Fruit fly (Drosophila melanogaster) whole organism, embryonic: Measurements from ENCODE around the gene CG8066.

Experiments
- Ada2b ChIP-seq: fragments of 200-800 bp; sonication (Bioruptor generic); IDR thresholded peaks from 2 replicates; pipeline ENCODE4 v1.3.6; 2022; ENCODE audit warnings: missing biosample characterization, missing genetic modification characterization
- Bdp1 ChIP-seq: fragments of 200-800 bp; sonication (Bioruptor generic); optimal IDR thresholded peaks from 3 replicates; lab custom pipeline; 2016; ENCODE audit warnings: missing biosample characterization, missing genetic modification characterization
- Bgb ChIP-seq: fragments of 200-800 bp; sonication (Bioruptor generic); IDR thresholded peaks from 2 replicates; pipeline ENCODE4 v1.3.6; 2022; ENCODE audit warnings: missing biosample characterization, missing genetic modification characterization; ENCODE audit not compliant: partially characterized antibody
- CG11093 ChIP-seq: fragments of 200-800 bp; sonication (Bioruptor generic); IDR thresholded peaks from 3 replicates; pipeline ENCODE4 v1.3.6; 2022; ENCODE audit warnings: missing biosample characterization, missing genetic modification characterization
- CG12219 ChIP-seq: fragments of 200-800 bp; sonication (Bioruptor generic); optimal IDR thresholded peaks from 3 replicates; lab custom pipeline; 2018; ENCODE audit warnings: missing biosample characterization, mild to moderate bottlenecking, missing genetic modification characterization
- CG12659 ChIP-seq: fragments of 200-800 bp; sonication (Bioruptor generic); optimal IDR thresholded peaks from 3 replicates; lab custom pipeline; 2017; ENCODE audit warnings: mild to moderate bottlenecking, missing biosample characterization, missing genetic modification reagents, missing genetic modification characterization
- CG1647 ChIP-seq: fragments of 200-800 bp; sonication (Bioruptor generic); optimal IDR thresholded peaks from 3 replicates; lab custom pipeline; 2016; ENCODE audit warnings: missing biosample characterization, missing genetic modification characterization
- CG17802 ChIP-seq: fragments of 200-800 bp; sonication (Bioruptor generic); optimal IDR thresholded peaks from 2 replicates; lab custom pipeline; 2018; ENCODE audit warnings: missing biosample characterization, mild to moderate bottlenecking, missing genetic modification characterization, moderate library complexity
- CG2712 ChIP-seq: fragments of 200-800 bp; optimal IDR thresholded peaks from 3 replicates; lab custom pipeline; 2019; ENCODE audit warnings: missing biosample characterization, mild to moderate bottlenecking, missing genetic modification characterization, moderate library complexity
- CG33557 ChIP-seq: fragments of 200-800 bp; sonication (Bioruptor generic); optimal IDR thresholded peaks from 2 replicates; lab custom pipeline; 2019; ENCODE audit warnings: missing biosample characterization, mild to moderate bottlenecking, missing genetic modification characterization, moderate library complexity
- CG43689 ChIP-seq: fragments of 200-800 bp; sonication (Bioruptor generic); IDR thresholded peaks from 2 replicates; pipeline ENCODE4 v1.3.6; 2022; ENCODE audit warnings: missing biosample characterization, missing genetic modification characterization
- CG4424 ChIP-seq: fragments of 200-800 bp; sonication (Bioruptor generic); optimal IDR thresholded peaks from 3 replicates; lab custom pipeline; 2016; ENCODE audit warnings: missing biosample characterization, missing genetic modification characterization
- CG8924 ChIP-seq: fragments of 200-800 bp; optimal IDR thresholded peaks from 3 replicates; lab custom pipeline; 2019; ENCODE audit warnings: missing biosample characterization, mild to moderate bottlenecking, missing genetic modification characterization, moderate library complexity
- CG9437 ChIP-seq: fragments of 200-800 bp; sonication (Bioruptor generic); optimal IDR thresholded peaks from 2 replicates; lab custom pipeline; 2018; ENCODE audit warnings: missing biosample characterization, mild to moderate bottlenecking, missing genetic modification characterization
- CG9817 ChIP-seq: fragments of 200-800 bp; sonication (Bioruptor generic); optimal IDR thresholded peaks from 2 replicates; lab custom pipeline; 2018; ENCODE audit warnings: missing biosample characterization, mild to moderate bottlenecking, missing genetic modification characterization, moderate library complexity
- CG9876 ChIP-seq: fragments of 200-800 bp; sonication (Bioruptor generic); optimal IDR thresholded peaks from 2 replicates; lab custom pipeline; 2016; ENCODE audit warnings: missing biosample characterization, missing genetic modification characterization
- CG9932 ChIP-seq: fragments of 200-800 bp; sonication (Bioruptor generic); IDR thresholded peaks from 2 replicates; pipeline ENCODE4 v1.3.6; 2022; ENCODE audit warnings: missing biosample characterization, missing genetic modification characterization
- Dfd ChIP-seq, 2 experiments: fragments of >200 bp; optimal IDR thresholded peaks; 2 replicates each; lab custom pipeline; 2017; ENCODE audit warnings: missing biosample characterization in 2 of 2, missing genetic modification characterization in 2 of 2
- Dip3 ChIP-seq: fragments of 200-800 bp; sonication (Bioruptor generic); optimal IDR thresholded peaks from 3 replicates; lab custom pipeline; 2016; ENCODE audit warnings: missing biosample characterization, missing genetic modification characterization
- E2f1 ChIP-seq: fragments of 200-800 bp; sonication (Bioruptor generic); IDR thresholded peaks from 2 replicates; pipeline ENCODE4 v1.3.6; 2022; ENCODE audit warnings: missing biosample characterization, missing genetic modification characterization
- Eip74EF ChIP-seq, 2 experiments: fragments of 200-800 bp in 1 of 2; fragments of >200 bp in 1 of 2; sonication (Bioruptor generic) in 1 of 2; optimal IDR thresholded peaks; 2 replicates each; lab custom pipeline; 2017 to 2019; ENCODE audit warnings: missing biosample characterization in 2 of 2, missing genetic modification characterization in 2 of 2, mild to moderate bottlenecking in 1 of 2, moderate library complexity in 1 of 2
- Elba2 ChIP-seq: fragments of 200-800 bp; sonication (Bioruptor generic); optimal IDR thresholded peaks from 3 replicates; lab custom pipeline; 2016; ENCODE audit warnings: missing biosample characterization, missing genetic modification characterization
- Fer2 ChIP-seq: fragments of 200-800 bp; sonication (Bioruptor generic); optimal IDR thresholded peaks from 2 replicates; lab custom pipeline; 2018; ENCODE audit warnings: missing biosample characterization, mild to moderate bottlenecking, missing genetic modification characterization, moderate library complexity
- HLHmδ ChIP-seq: fragments of 200-800 bp; sonication (Bioruptor generic); optimal IDR thresholded peaks from 2 replicates; lab custom pipeline; 2018; ENCODE audit warnings: missing biosample characterization, mild to moderate bottlenecking, missing genetic modification characterization, moderate library complexity
- Hand ChIP-seq: fragments of 200-800 bp; sonication (Bioruptor generic); optimal IDR thresholded peaks from 2 replicates; lab custom pipeline; 2017; ENCODE audit warnings: mild to moderate bottlenecking, missing biosample characterization, missing genetic modification reagents, missing genetic modification characterization
- Hr78 ChIP-seq, 2 experiments: fragments of 200-800 bp in 1 of 2; fragments of >200 bp in 1 of 2; sonication (Bioruptor generic) in 1 of 2; optimal IDR thresholded peaks; 2 replicates each; lab custom pipeline; 2017 to 2019; ENCODE audit warnings: missing biosample characterization in 2 of 2, missing genetic modification characterization in 2 of 2, mild to moderate bottlenecking in 1 of 2, moderate library complexity in 1 of 2
- NC2α ChIP-seq: fragments of 200-800 bp; sonication (Bioruptor generic); optimal IDR thresholded peaks from 2 replicates; lab custom pipeline; 2016; ENCODE audit warnings: missing biosample characterization, missing genetic modification characterization
- Nf-YC ChIP-seq: fragments of 200-800 bp; optimal IDR thresholded peaks from 3 replicates; lab custom pipeline; 2019; ENCODE audit warnings: missing biosample characterization, mild to moderate bottlenecking, missing genetic modification characterization, moderate library complexity
- Oli ChIP-seq: fragments of 200-800 bp; sonication (Bioruptor generic); optimal IDR thresholded peaks from 2 replicates; lab custom pipeline; 2018; ENCODE audit warnings: missing biosample characterization, mild to moderate bottlenecking, missing genetic modification characterization, moderate library complexity
- Pdp1 ChIP-seq, 2 experiments: fragments of 200-800 bp; sonication (Bioruptor generic); optimal IDR thresholded peaks; 3 replicates each; lab custom pipeline; 2016; ENCODE audit warnings: missing biosample characterization in 2 of 2, missing genetic modification characterization in 2 of 2, mild to moderate bottlenecking in 1 of 2, moderate library complexity in 1 of 2
- aop ChIP-seq: fragments of 200-800 bp; sonication (Bioruptor generic); IDR thresholded peaks from 2 replicates; pipeline ENCODE4 v1.3.6; 2022; ENCODE audit warnings: missing biosample characterization, missing genetic modification characterization
- bcd ChIP-seq: fragments of 200-800 bp; sonication (Bioruptor generic); optimal IDR thresholded peaks from 2 replicates; lab custom pipeline; 2017; ENCODE audit warnings: missing biosample characterization, mild to moderate bottlenecking, missing genetic modification characterization
- bigmax ChIP-seq: fragments of 200-800 bp; sonication (Bioruptor generic); optimal IDR thresholded peaks from 2 replicates; lab custom pipeline; 2018; ENCODE audit warnings: missing biosample characterization, mild to moderate bottlenecking, missing genetic modification characterization
- chif ChIP-seq, 2 experiments: fragments of 200-800 bp; sonication (Bioruptor generic); optimal IDR thresholded peaks; 3 replicates each; lab custom pipeline; 2016; ENCODE audit warnings: missing biosample characterization in 2 of 2, missing genetic modification characterization in 2 of 2
- crp ChIP-seq, 2 experiments: fragments of 200-800 bp; sonication (Bioruptor generic); optimal IDR thresholded peaks; 2 replicates in 1 of 2; 3 replicates in 1 of 2; lab custom pipeline; 2017; ENCODE audit warnings: missing biosample characterization in 2 of 2, missing genetic modification characterization in 2 of 2, mild to moderate bottlenecking in 1 of 2, moderate library complexity in 1 of 2
- fd96Cb ChIP-seq: fragments of 200-800 bp; sonication (Bioruptor generic); optimal IDR thresholded peaks from 2 replicates; lab custom pipeline; 2018; ENCODE audit warnings: missing biosample characterization, mild to moderate bottlenecking, missing genetic modification characterization, moderate library complexity
- gce ChIP-seq: fragments of 200-800 bp; sonication (Bioruptor generic); IDR thresholded peaks from 3 replicates; pipeline ENCODE4 v1.3.6; 2022; ENCODE audit warnings: missing biosample characterization, missing genetic modification characterization
- gfzf ChIP-seq: fragments of 200-800 bp; sonication (Bioruptor generic); optimal IDR thresholded peaks from 2 replicates; lab custom pipeline; 2016; ENCODE audit warnings: missing biosample characterization, mild to moderate bottlenecking, missing genetic modification characterization, moderate library complexity
- gt ChIP-seq: fragments of 200-800 bp; sonication (Bioruptor generic); IDR thresholded peaks from 2 replicates; pipeline ENCODE4 v1.3.6; 2022; ENCODE audit warnings: missing biosample characterization, missing genetic modification characterization
- klu ChIP-seq: fragments of 200-800 bp; sonication (Bioruptor generic); IDR thresholded peaks from 2 replicates; pipeline ENCODE4 v1.3.6; 2022; ENCODE audit warnings: missing biosample characterization, missing genetic modification characterization
- pan ChIP-seq, 4 experiments: fragments of >200 bp in 3 of 4; fragments of 200-800 bp in 1 of 4; sonication (Bioruptor generic) in 1 of 4; optimal IDR thresholded peaks in 3 of 4; IDR thresholded peaks in 1 of 4; 2 replicates each; pipeline versions ENCODE4 v1.3.6 to Lab custom; 2017 to 2022; ENCODE audit warnings: missing biosample characterization in 2 of 4, missing genetic modification characterization in 2 of 4, mixed read lengths in 1 of 4
- phol ChIP-seq: fragments of 200-800 bp; sonication (Bioruptor generic); optimal IDR thresholded peaks from 3 replicates; lab custom pipeline; 2018; ENCODE audit warnings: missing biosample characterization, mild to moderate bottlenecking, missing genetic modification characterization, moderate library complexity
- ro ChIP-seq: fragments of 200-800 bp; sonication (Bioruptor generic); IDR thresholded peaks from 2 replicates; pipeline ENCODE4 v1.3.6; 2022; ENCODE audit warnings: missing biosample characterization, missing genetic modification characterization
- sens-2 ChIP-seq: fragments of 200-800 bp; sonication (Bioruptor generic); IDR thresholded peaks from 2 replicates; pipeline ENCODE4 v1.3.6; 2022; ENCODE audit warnings: missing biosample characterization, missing genetic modification characterization
- shn ChIP-seq: fragments of 200-800 bp; sonication (Bioruptor generic); optimal IDR thresholded peaks from 3 replicates; lab custom pipeline; 2016; ENCODE audit warnings: missing biosample characterization, missing genetic modification characterization
- toy ChIP-seq: fragments of 200-800 bp; sonication (Bioruptor generic); IDR thresholded peaks from 2 replicates; pipeline ENCODE4 v1.3.6; 2022; ENCODE audit warnings: missing biosample characterization, missing genetic modification characterization
- zfh2 ChIP-seq: fragments of 200-800 bp; sonication (Bioruptor generic); optimal IDR thresholded peaks from 2 replicates; lab custom pipeline; 2016; ENCODE audit warnings: missing biosample characterization, missing genetic modification characterization

The CG8066 gene

dm6 chr3R:14590753-14591535, 22.3 kb upstream of the CG8066 start (continued):
- peak; percentile 56 for TF ChIP-seq E2f1
- peak; percentile 61 for TF ChIP-seq sens-2 (GFP tag; lab: Robert Waterston, UW)
- TF ChIP-seq CG33557: peak; percentile 98
- TF ChIP-seq CG9932 (GFP tag; lab: Robert Waterston, UW): no peak
- TF ChIP-seq CG9817: peak; percentile 36
- no peak for TF ChIP-seq NC2α (GFP tag; lab: Kevin White, UChicago)
- peak; percentile 90 for TF ChIP-seq CG4424 (GFP tag; lab: Kevin White, UChicago)
- TF ChIP-seq gfzf (GFP tag; lab: Kevin White, UChicago): no peak
- peak in 1 of 2 experiments; percentile 27 for TF ChIP-seq crp (GFP tag; optimal IDR thresholded peaks at IDR 0.05; lab: Kevin White, UChicago)
- TF ChIP-seq CG8924: peak; percentile 95
- TF ChIP-seq Hand (GFP tag; lab: Kevin White, UChicago): peak; percentile 12
- TF ChIP-seq Nf-YC (tag; lab: Kevin White, UChicago): peak; percentile 60
- TF ChIP-seq CG1647 (GFP tag; lab: Kevin White, UChicago): peak; percentile 15
- TF ChIP-seq CG43689 (GFP tag; lab: Robert Waterston, UW): no peak
- peak in 1 of 2 experiments; percentile 73 for TF ChIP-seq Eip74EF (GFP tag; optimal IDR thresholded peaks at IDR 0.05; lab: Kevin White, UChicago)
- peak; percentile 64 for TF ChIP-seq Elba2 (GFP tag; lab: Kevin White, UChicago)
- TF ChIP-seq phol: peak; percentile 93
- TF ChIP-seq CG12219 (GFP tag; lab: Kevin White, UChicago): peak; percentile 67
- peak; percentile 70; the same call in 1 of the 2 replicates for TF ChIP-seq ro (GFP tag; lab: Robert Waterston, UW)
- TF ChIP-seq shn (GFP tag; lab: Kevin White, UChicago): no peak
- TF ChIP-seq CG12659 (GFP tag; lab: Kevin White, UChicago): peak; percentile 78
- peak; percentile 65 for TF ChIP-seq Ada2b
- peak; percentile 39 for TF ChIP-seq CG17802
- TF ChIP-seq aop (GFP tag; lab: Robert Waterston, UW): no peak
- TF ChIP-seq gce (GFP tag; lab: Robert Waterston, UW): 0 out of 3 replicates have a peak, but pooled peaks have one; percentile 20
- no peak for TF ChIP-seq CG9876 (GFP tag; lab: Kevin White, UChicago)
- no peak for TF ChIP-seq Bdp1 (GFP tag; lab: Kevin White, UChicago)
- TF ChIP-seq chif (GFP tag; optimal IDR thresholded peaks at IDR 0.05; lab: Kevin White, UChicago): peak in 1 of 2 experiments; percentile 64
- peak; percentile 82 for TF ChIP-seq CG9437 (GFP tag; lab: Kevin White, UChicago)
- TF ChIP-seq Dfd (GFP tag; optimal IDR thresholded peaks at IDR 0.05; lab: Kevin White, UChicago): no peak
- no peak for TF ChIP-seq zfh2
- 0 out of 2 replicates have a peak, but pooled peaks have one; percentile 24 for TF ChIP-seq klu (GFP tag; lab: Robert Waterston, UW)
- peak; percentile 69 for TF ChIP-seq gt (GFP tag; lab: Robert Waterston, UW)
- TF ChIP-seq toy (GFP tag; lab: Robert Waterston, UW): no peak
- peak; percentile 54 for TF ChIP-seq HLHmδ (GFP tag; lab: Kevin White, UChicago)
- no peak for TF ChIP-seq pan (optimal IDR thresholded peaks at IDR 0.05; lab: Kevin White, UChicago)
- TF ChIP-seq pan (GFP tag; optimal IDR thresholded peaks at IDR 0.05 in 1 of 2, IDR thresholded peaks at IDR 0.05 in 1 of 2): peak in 1 of 2 experiments; percentile 66
- TF ChIP-seq Oli: peak; percentile 90
- TF ChIP-seq CG11093 (GFP tag; lab: Robert Waterston, UW): peak; percentile 67; the same call in 2 of the 3 replicates
- TF ChIP-seq CG2712: peak; percentile 98
- no peak for TF ChIP-seq Dip3
- TF ChIP-seq bcd (GFP tag; lab: Kevin White, UChicago): peak; percentile 86
- TF ChIP-seq Fer2 (tag; lab: Kevin White, UChicago): no peak
- peak; percentile 93 for TF ChIP-seq fd96Cb (tag; lab: Kevin White, UChicago)
- TF ChIP-seq Bgb (GFP tag; lab: Robert Waterston, UW): no peak
- TF ChIP-seq bigmax: no peak
- TF ChIP-seq Pdp1 (GFP tag; optimal IDR thresholded peaks at IDR 0.05; lab: Kevin White, UChicago): peak; percentile 28 to 54
- peak in 1 of 2 experiments; percentile 85 for TF ChIP-seq Hr78 (GFP tag; optimal IDR thresholded peaks at IDR 0.05; lab: Kevin White, UChicago)
